Fruit fly (Drosophila melanogaster): ENCODE measurements around the gene kar.

The kar gene

dm6 chr3R:12722392-12722914, 33.3 kb upstream of the kar start, which contains the start of gene Men (continued):
- TF ChIP-seq ATbp (GFP tag; optimal IDR thresholded peaks at IDR 0.05) (peak; percentile 60), stc (GFP tag; IDR thresholded peaks at IDR 0.05) (peak; percentile 64), CG16815 (GFP tag; optimal IDR thresholded peaks at IDR 0.05) (no peak), unc-4 (GFP tag; IDR thresholded peaks at IDR 0.05; ENCODE audit: partially characterized antibody) (no peak), esg (GFP tag; conservative IDR thresholded peaks at IDR 0.05) (peak; percentile 41; the same call in 1 of the 2 replicates), aop (GFP tag; IDR thresholded peaks at IDR 0.05) (no peak), crp (GFP tag; optimal IDR thresholded peaks at IDR 0.05) (no peak), PHDP (tag; optimal IDR thresholded peaks at IDR 0.05) (peak; percentile 49), NC2β (GFP tag; optimal IDR thresholded peaks at IDR 0.05) (no peak), tap (tag; optimal IDR thresholded peaks at IDR 0.05) (peak; percentile 24), peb (GFP tag; IDR thresholded peaks at IDR 0.05) (no peak), cas (GFP tag; IDR thresholded peaks at IDR 0.05) (no peak), lab (GFP tag; optimal IDR thresholded peaks at IDR 0.05) (peak; percentile 75), Med (GFP tag) (peak; percentile 71), CG10431 (GFP tag; optimal IDR thresholded peaks at IDR 0.05) (no peak), CG17568 (GFP tag; optimal IDR thresholded peaks at IDR 0.05) (no peak), Lhr (GFP tag; optimal IDR thresholded peaks at IDR 0.05) (no peak), CG13624 (GFP tag; optimal IDR thresholded peaks at IDR 0.05) (no peak), CG3995 (GFP tag; optimal IDR thresholded peaks at IDR 0.05) (no peak), CG17385 (GFP tag; optimal IDR thresholded peaks at IDR 0.05) (peak; percentile 62), dm (GFP tag; optimal IDR thresholded peaks at IDR 0.05) (no peak), CG7745 (tag; optimal IDR thresholded peaks at IDR 0.05) (no peak), CG7963 (GFP tag; IDR thresholded peaks at IDR 0.05; ENCODE audit: partially characterized antibody) (no peak), repo (GFP tag; optimal IDR thresholded peaks at IDR 0.05) (no peak), tin (GFP tag; optimal IDR thresholded peaks at IDR 0.05) (peak; percentile 27), CG11398 (GFP tag; optimal IDR thresholded peaks at IDR 0.05) (no peak), CG31388 (GFP tag; optimal IDR thresholded peaks at IDR 0.05) (no peak), Bdp1 (GFP tag; optimal IDR thresholded peaks at IDR 0.05) (no peak), kni (GFP tag; optimal IDR thresholded peaks at IDR 0.05) (no peak), sisA (GFP tag; IDR thresholded peaks at IDR 0.05) (peak; percentile 61), CG2129 (GFP tag; IDR thresholded peaks at IDR 0.05; ENCODE audit: partially characterized antibody) (no peak), chinmo (GFP tag; IDR thresholded peaks at IDR 0.05; ENCODE audit: partially characterized antibody) (no peak), scrt (GFP tag; optimal IDR thresholded peaks at IDR 0.05) (peak; percentile 5), Gug (GFP tag; IDR thresholded peaks at IDR 0.05) (peak; percentile 36; the same call in 1 of the 4 replicates), CG17912 (GFP tag; optimal IDR thresholded peaks at IDR 0.05) (no peak), Ravus (GFP tag; IDR thresholded peaks at IDR 0.05) (no peak), Atf3 (GFP tag; optimal IDR thresholded peaks at IDR 0.05) (no peak), lmd (GFP tag; IDR thresholded peaks at IDR 0.05) (peak; percentile 52), E2f2 (GFP tag; IDR thresholded peaks at IDR 0.05) (peak; percentile 50; the same call in 1 of the 2 replicates), CG3281 (GFP tag; optimal IDR thresholded peaks at IDR 0.05) (peak; percentile 49), otp (GFP tag; IDR thresholded peaks at IDR 0.05) (0 out of 3 replicates have a peak, but pooled peaks have one; percentile 9), trem (tag; optimal IDR thresholded peaks at IDR 0.05) (peak; percentile 11), Meics (GFP tag; optimal IDR thresholded peaks at IDR 0.05) (peak; percentile 63), Eip74EF (GFP tag; optimal IDR thresholded peaks at IDR 0.05) (peak in 1 of 2 experiments; percentile 59), cg (GFP tag; optimal IDR thresholded peaks at IDR 0.05) (no peak), BEAF-32 (GFP tag; optimal IDR thresholded peaks at IDR 0.05) (no peak), lilli (GFP tag; optimal IDR thresholded peaks at IDR 0.05) (peak; percentile 26), CG15011 (GFP tag; optimal IDR thresholded peaks at IDR 0.05) (no peak), trh (GFP tag; optimal IDR thresholded peaks at IDR 0.05) (no peak), dmrt11E (tag; optimal IDR thresholded peaks at IDR 0.05) (peak; percentile 17)
